Worm (Caenorhabditis elegans) whole organism, L4 larva: Measurements from ENCODE around the gene glr-2.

Experiments
- D1046.2 ChIP-seq: fragments of 200-800 bp; sonication (Bioruptor generic); IDR thresholded peaks from 2 replicates; pipeline ENCODE4 v1.3.6; 2022; ENCODE audit warnings: missing genetic modification characterization, missing compliant biosample characterization
- F10B5.3 ChIP-seq: sonication (generic microtip); optimal IDR thresholded peaks from 2 replicates; lab custom pipeline; 2016; ENCODE audit warnings: mild to moderate bottlenecking, missing genetic modification characterization, missing compliant biosample characterization
- F37D6.2 ChIP-seq: sonication (generic microtip); optimal IDR thresholded peaks from 2 replicates; lab custom pipeline; 2016; ENCODE audit warnings: mild to moderate bottlenecking, missing genetic modification characterization, missing compliant biosample characterization
- F49E8.2 ChIP-seq: sonication (generic microtip); optimal IDR thresholded peaks from 2 replicates; lab custom pipeline; 2016; ENCODE audit warnings: missing compliant biosample characterization, mild to moderate bottlenecking, missing genetic modification characterization, borderline replicate concordance
- T26A8.4 ChIP-seq: fragments of 200-800 bp; sonication (Bioruptor generic); IDR thresholded peaks from 2 replicates; pipeline ENCODE4 v1.3.6; 2022; ENCODE audit warnings: missing genetic modification characterization, missing compliant biosample characterization
- Y105C5A.15 ChIP-seq: fragments of 200-800 bp; sonication (Bioruptor generic); IDR thresholded peaks from 2 replicates; pipeline ENCODE4 v1.3.6; 2022; ENCODE audit warnings: missing genetic modification characterization, missing compliant biosample characterization
- Y48G9A.11 ChIP-seq: fragments of 200-800 bp; sonication (Bioruptor generic); IDR thresholded peaks from 2 replicates; pipeline ENCODE4 v1.3.6; 2022; ENCODE audit warnings: missing genetic modification reagents, missing genetic modification characterization, missing compliant biosample characterization
- Y75B8A.6 ChIP-seq: fragments of 200-800 bp; sonication (Bioruptor generic); IDR thresholded peaks from 2 replicates; pipeline ENCODE4 v1.3.6; 2022; ENCODE audit warnings: missing genetic modification reagents, missing genetic modification characterization, missing compliant biosample characterization
- ZK337.2 ChIP-seq: fragments of 200-800 bp; sonication (Bioruptor generic); IDR thresholded peaks from 2 replicates; pipeline ENCODE4 v1.3.6; 2022; ENCODE audit warnings: missing genetic modification reagents, missing genetic modification characterization, missing compliant biosample characterization
- aha-1 ChIP-seq: fragments of 150-350 bp; peaks from one replicate; lab custom pipeline; 2014; ENCODE audit warnings: missing biosample characterization, missing genetic modification characterization
- ceh-44 ChIP-seq: fragments of 200-800 bp; sonication (Bioruptor generic); IDR thresholded peaks from 2 replicates; pipeline ENCODE4 v1.3.6; 2022; ENCODE audit warnings: missing genetic modification reagents, missing genetic modification characterization, missing compliant biosample characterization
- cey-2 ChIP-seq: sonication (generic microtip); optimal IDR thresholded peaks from 3 replicates; lab custom pipeline; 2017; ENCODE audit warnings: missing genetic modification characterization, mild to moderate bottlenecking, missing compliant biosample characterization, antibody characterized with exemption, borderline replicate concordance; ENCODE audit not compliant: insufficient read depth
- ctbp-1 ChIP-seq: fragments of 200-800 bp; sonication (Bioruptor generic); IDR thresholded peaks from 2 replicates; pipeline ENCODE4 v1.3.6; 2022; ENCODE audit warnings: missing genetic modification reagents, missing genetic modification characterization, missing compliant biosample characterization
- daf-12 ChIP-seq: fragments of 150-350 bp; optimal IDR thresholded peaks from 2 replicates; lab custom pipeline; 2014; ENCODE audit warnings: missing biosample characterization, missing genetic modification reagents, missing genetic modification characterization
- daf-16 ChIP-seq, 3 experiments: sonication (generic microtip); optimal IDR thresholded peaks; 2 replicates each; lab custom pipeline; 2016 to 2017; ENCODE audit warnings: missing genetic modification characterization in 3 of 3, missing genetic modification reagents in 3 of 3, mild to moderate bottlenecking in 2 of 3, missing compliant biosample characterization in 2 of 3, missing biosample characterization in 1 of 3, moderate library complexity in 1 of 3
- dpl-1 ChIP-seq: fragments of 150-350 bp; optimal IDR thresholded peaks from 2 replicates; lab custom pipeline; 2014; ENCODE audit warnings: missing biosample characterization, missing genetic modification reagents, missing genetic modification characterization
- fos-1 ChIP-seq: fragments of 150-350 bp; optimal IDR thresholded peaks from 2 replicates; lab custom pipeline; 2014; ENCODE audit warnings: missing biosample characterization, missing genetic modification characterization
- gei-8 ChIP-seq: fragments of 200-800 bp; sonication (Bioruptor generic); optimal IDR thresholded peaks from 2 replicates; lab custom pipeline; 2018; ENCODE audit warnings: mild to moderate bottlenecking, missing genetic modification characterization, missing compliant biosample characterization
- hif-1 ChIP-seq, 2 experiments: sonication (generic microtip); optimal IDR thresholded peaks; 2 replicates each; lab custom pipeline; 2016 to 2017; ENCODE audit warnings: missing compliant biosample characterization in 2 of 2, missing genetic modification characterization in 2 of 2, missing genetic modification reagents in 2 of 2, missing genotype in 2 of 2, mild to moderate bottlenecking in 1 of 2
- hlh-30 ChIP-seq: sonication (generic microtip); optimal IDR thresholded peaks from 2 replicates; lab custom pipeline; 2017; ENCODE audit warnings: antibody characterized with exemption, mild to moderate bottlenecking, missing genetic modification characterization, missing compliant biosample characterization; ENCODE audit not compliant: insufficient read depth
- hmg-1.1 ChIP-seq: fragments of 200-800 bp; sonication (Bioruptor generic); IDR thresholded peaks from 2 replicates; pipeline ENCODE4 v1.3.6; 2022; ENCODE audit warnings: missing genetic modification reagents, missing genetic modification characterization, missing compliant biosample characterization
- jun-1 ChIP-seq: fragments of 150-350 bp; optimal IDR thresholded peaks from 2 replicates; lab custom pipeline; 2014; ENCODE audit warnings: missing biosample characterization, missing genetic modification reagents, missing genetic modification characterization
- lin-13 ChIP-seq: fragments of 150-350 bp; optimal IDR thresholded peaks from 2 replicates; lab custom pipeline; 2014; ENCODE audit warnings: missing biosample characterization, missing genetic modification reagents, missing genetic modification characterization
- madf-9 ChIP-seq: fragments of 200-800 bp; sonication (Bioruptor generic); conservative IDR thresholded peaks from 2 replicates; pipeline ENCODE4 v1.3.6; 2022; ENCODE audit warnings: missing genetic modification reagents, missing genetic modification characterization, missing compliant biosample characterization
- mdt-29 ChIP-seq: fragments of 200-800 bp; sonication (Bioruptor generic); IDR thresholded peaks from 2 replicates; pipeline ENCODE4 v1.3.6; 2022; ENCODE audit warnings: missing genetic modification reagents, missing genetic modification characterization, missing compliant biosample characterization
- mep-1 ChIP-seq: fragments of 150-350 bp; sonication (generic microtip); optimal IDR thresholded peaks from 3 replicates; lab custom pipeline; 2014; ENCODE audit warnings: missing biosample characterization, missing genetic modification characterization
- mes-2 ChIP-seq: sonication (generic microtip); optimal IDR thresholded peaks from 2 replicates; lab custom pipeline; 2016; ENCODE audit warnings: missing genotype, mild to moderate bottlenecking, missing genetic modification characterization, missing compliant biosample characterization; ENCODE audit not compliant: poor library complexity, severe bottlenecking
- mxl-3 ChIP-seq: fragments of 200-800 bp; sonication (Bioruptor generic); optimal IDR thresholded peaks from 2 replicates; lab custom pipeline; 2018; ENCODE audit warnings: mild to moderate bottlenecking, missing genetic modification characterization, missing compliant biosample characterization
- nhr-10 ChIP-seq: fragments of 150-350 bp; optimal IDR thresholded peaks from 2 replicates; lab custom pipeline; 2014; ENCODE audit warnings: missing biosample characterization, missing genetic modification characterization
- nhr-102 ChIP-seq: sonication (generic microtip); optimal IDR thresholded peaks from 2 replicates; lab custom pipeline; 2016; ENCODE audit warnings: mild to moderate bottlenecking, missing genetic modification characterization, moderate library complexity, missing compliant biosample characterization
- nhr-111 ChIP-seq: fragments of 200-800 bp; sonication (Bioruptor generic); optimal IDR thresholded peaks from 2 replicates; lab custom pipeline; 2018; ENCODE audit warnings: mild to moderate bottlenecking, missing genetic modification characterization, missing compliant biosample characterization
- nhr-25 ChIP-seq: sonication (generic microtip); optimal IDR thresholded peaks from 2 replicates; lab custom pipeline; 2017; ENCODE audit warnings: missing genetic modification characterization, mild to moderate bottlenecking, missing compliant biosample characterization, antibody characterized with exemption, moderate library complexity, borderline replicate concordance; ENCODE audit not compliant: insufficient read depth
- nhr-28 ChIP-seq: fragments of 150-350 bp; optimal IDR thresholded peaks from 2 replicates; lab custom pipeline; 2014; ENCODE audit warnings: missing biosample characterization, missing genetic modification characterization
- nhr-41 ChIP-seq: fragments of 200-800 bp; sonication (Bioruptor generic); IDR thresholded peaks from 2 replicates; pipeline ENCODE4 v1.3.6; 2022; ENCODE audit warnings: missing genetic modification reagents, missing genetic modification characterization, missing compliant biosample characterization
- nhr-77 ChIP-seq: fragments of 150-350 bp; optimal IDR thresholded peaks from 2 replicates; lab custom pipeline; 2014; ENCODE audit warnings: missing biosample characterization, missing genetic modification characterization
- pha-4 ChIP-seq, 2 experiments: fragments of 150-350 bp in 1 of 2; fragments of 200-800 bp in 1 of 2; sonication (Bioruptor generic) in 1 of 2; IDR thresholded peaks in 1 of 2; optimal IDR thresholded peaks in 1 of 2; 2 replicates each; pipeline versions ENCODE4 v1.3.6 to Lab custom; 2014 to 2022; ENCODE audit warnings: missing genetic modification characterization in 2 of 2, missing genetic modification reagents in 2 of 2, missing biosample characterization in 1 of 2, missing compliant biosample characterization in 1 of 2
- php-3 ChIP-seq: fragments of 200-800 bp; sonication (Bioruptor generic); IDR thresholded peaks from 2 replicates; pipeline ENCODE4 v1.3.6; 2022; ENCODE audit warnings: missing genetic modification reagents, missing genetic modification characterization, missing compliant biosample characterization
- saeg-2 ChIP-seq: fragments of 200-800 bp; sonication (Bioruptor generic); IDR thresholded peaks from 2 replicates; pipeline ENCODE4 v1.3.6; 2022; ENCODE audit warnings: missing genetic modification reagents, missing genetic modification characterization, missing compliant biosample characterization
- sdz-12 ChIP-seq: fragments of 200-800 bp; sonication (Bioruptor generic); optimal IDR thresholded peaks from 2 replicates; lab custom pipeline; 2018; ENCODE audit warnings: mild to moderate bottlenecking, missing genetic modification characterization, missing compliant biosample characterization
- spr-3 ChIP-seq: fragments of 200-800 bp; sonication (Bioruptor generic); optimal IDR thresholded peaks from 2 replicates; lab custom pipeline; 2018; ENCODE audit warnings: mild to moderate bottlenecking, missing genetic modification characterization, missing compliant biosample characterization
- unc-62 ChIP-seq, 3 experiments: fragments of 150-350 bp in 1 of 3; sonication (generic microtip); optimal IDR thresholded peaks in 2 of 3; peaks in 1 of 3; 1 replicate in 1 of 3; 2 replicates in 2 of 3; lab custom pipeline; 2014 to 2017; ENCODE audit warnings: missing biosample characterization in 3 of 3, missing genetic modification characterization in 3 of 3, missing genetic modification reagents in 3 of 3, missing genotype in 1 of 3
- vab-7 ChIP-seq: fragments of 200-800 bp; sonication (Bioruptor generic); IDR thresholded peaks from 2 replicates; pipeline ENCODE4 v1.3.6; 2022; ENCODE audit warnings: missing genetic modification reagents, missing genetic modification characterization, missing compliant biosample characterization
- zag-1 ChIP-seq: fragments of 150-350 bp; optimal IDR thresholded peaks from 2 replicates; lab custom pipeline; 2014; ENCODE audit warnings: missing biosample characterization, missing genetic modification characterization
- zfp-2 ChIP-seq: sonication (generic microtip); optimal IDR thresholded peaks from 2 replicates; lab custom pipeline; 2016; ENCODE audit warnings: mild to moderate bottlenecking, missing genetic modification characterization, missing compliant biosample characterization
- zip-11 ChIP-seq: fragments of 200-800 bp; sonication (Bioruptor generic); IDR thresholded peaks from 2 replicates; pipeline ENCODE4 v1.3.6; 2022; ENCODE audit warnings: missing genetic modification characterization, missing compliant biosample characterization

glr-2 gene

DNA sequence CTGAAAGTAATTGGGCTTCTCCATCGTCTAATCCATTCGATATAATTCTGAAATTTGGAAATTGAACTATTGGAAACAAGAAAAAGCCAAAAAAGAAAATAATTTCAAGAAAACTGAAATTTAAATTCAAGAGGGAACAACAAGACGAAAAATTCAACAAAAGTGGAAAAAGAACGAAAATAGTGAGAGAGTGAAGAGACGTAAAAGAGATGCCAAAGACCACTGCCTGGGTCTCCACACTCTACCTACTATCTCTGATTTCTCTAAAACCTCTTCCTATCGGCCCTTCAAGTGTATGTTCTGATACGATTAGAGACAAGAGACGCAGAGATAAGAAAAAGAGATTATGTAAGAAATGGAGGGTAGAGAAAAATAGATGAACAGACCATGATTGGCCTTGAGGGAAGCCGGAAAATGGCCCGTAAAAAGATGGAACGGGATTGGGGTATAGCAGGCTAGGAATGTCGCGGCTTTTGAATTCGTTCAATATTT is 9.0 kb upstream of the glr-2 start, which contains the start of gene ogt-1 (continued):
- no peak for TF ChIP-seq daf-12 (tag; lab: Kevin White, UChicago)
- peak; percentile 40 for TF ChIP-seq F37D6.2
- no peak for TF ChIP-seq ceh-44 (GFP tag; lab: Robert Waterston, UW)
- no peak for TF ChIP-seq sdz-12 (GFP tag; lab: Kevin White, UChicago)
- TF ChIP-seq hmg-1.1 (GFP tag; lab: Robert Waterston, UW): peak; percentile 82
- peak in 1 of 2 experiments; percentile 99 for TF ChIP-seq unc-62 (GFP tag; optimal IDR thresholded peaks at IDR 0.05 in 1 of 2; lab: Kevin White, UChicago)
- no peak for TF ChIP-seq unc-62 (tag; optimal IDR thresholded peaks at IDR 0.05; lab: Kevin White, UChicago)
- TF ChIP-seq aha-1 (tag; lab: Kevin White, UChicago): peak; percentile 72
- TF ChIP-seq cey-2 (tag; lab: Kevin White, UChicago): peak; percentile 43
- TF ChIP-seq mes-2 (tag; lab: Kevin White, UChicago): peak; percentile 81
- TF ChIP-seq nhr-10 (tag; lab: Kevin White, UChicago): peak; percentile 51
- TF ChIP-seq nhr-41: no peak
- peak; percentile 17 for TF ChIP-seq nhr-77 (tag; lab: Kevin White, UChicago)
- no peak for TF ChIP-seq Y48G9A.11 (GFP tag; lab: Robert Waterston, UW)
- peak; percentile 32 for TF ChIP-seq F10B5.3
- TF ChIP-seq madf-9 (GFP tag; lab: Robert Waterston, UW): peak; percentile 25; the same call in 1 of the 2 replicates
- TF ChIP-seq nhr-28 (tag; lab: Kevin White, UChicago): peak; percentile 65
- peak; percentile 65 for TF ChIP-seq jun-1 (tag; lab: Kevin White, UChicago)
- 0 out of 2 replicates have a peak, but pooled peaks have one; percentile 36 for TF ChIP-seq php-3 (GFP tag; lab: Robert Waterston, UW)
- TF ChIP-seq gei-8: no peak
- TF ChIP-seq hif-1 (tag; optimal IDR thresholded peaks at IDR 0.05; lab: Kevin White, UChicago): peak in 1 of 2 experiments; percentile 65
- TF ChIP-seq nhr-111: no peak
- TF ChIP-seq F49E8.2 (tag; lab: Kevin White, UChicago): no peak
- TF ChIP-seq nhr-102 (tag; lab: Kevin White, UChicago): peak; percentile 34
- TF ChIP-seq lin-13 (GFP tag; lab: Kevin White, UChicago): peak; percentile 28
- TF ChIP-seq D1046.2: no peak
- TF ChIP-seq saeg-2: 0 out of 2 replicates have a peak, but pooled peaks have one; percentile 37
- TF ChIP-seq spr-3: peak; percentile 24

DNA sequence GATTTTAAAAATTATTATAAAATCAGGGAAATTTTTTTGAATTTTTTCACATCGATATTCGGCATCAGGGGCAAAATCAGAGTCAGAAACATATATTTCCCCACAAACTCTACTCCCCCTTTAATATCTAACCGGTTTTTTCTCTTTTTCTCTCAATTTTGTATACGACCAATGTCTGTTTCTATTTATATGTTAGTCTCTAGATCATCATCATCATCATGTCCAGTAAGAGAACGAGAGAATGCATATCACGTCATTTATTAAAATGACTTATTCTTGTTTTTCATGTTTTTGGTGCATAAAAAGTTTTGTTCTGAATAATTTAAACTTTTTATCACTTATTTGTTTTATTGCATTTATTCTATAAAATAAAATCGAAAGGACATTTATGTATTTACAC is 7.8 kb upstream of the glr-2 start:
- TF ChIP-seq dpl-1 (GFP tag; lab: Kevin White, UChicago) (no peak), unc-62 (GFP tag; optimal IDR thresholded peaks at IDR 0.05 in 1 of 2; lab: Kevin White, UChicago) (no peak), unc-62 (tag; optimal IDR thresholded peaks at IDR 0.05; lab: Kevin White, UChicago) (no peak), hlh-30 (tag; lab: Kevin White, UChicago) (no peak), pha-4 (GFP tag; IDR thresholded peaks at IDR 0.05; lab: Robert Waterston, UW) (no peak), pha-4 (tag; optimal IDR thresholded peaks at IDR 0.05; lab: Kevin White, UChicago) (no peak), mep-1 (tag; lab: Kevin White, UChicago) (peak; percentile 2), nhr-77 (tag; lab: Kevin White, UChicago) (no peak), Y105C5A.15 (GFP tag; lab: Robert Waterston, UW) (no peak), ZK337.2 (GFP tag; lab: Robert Waterston, UW) (no peak), nhr-25 (tag; lab: Kevin White, UChicago) (no peak), vab-7 (GFP tag; lab: Robert Waterston, UW) (no peak), saeg-2 (no peak), daf-16 (GFP tag; optimal IDR thresholded peaks at IDR 0.05; lab: Kevin White, UChicago) (no peak), daf-16 (tag; optimal IDR thresholded peaks at IDR 0.05; lab: Kevin White, UChicago) (no peak), T26A8.4 (0 out of 2 replicates have a peak, but pooled peaks have one; percentile 7), zag-1 (tag; lab: Kevin White, UChicago) (no peak), fos-1 (tag; lab: Kevin White, UChicago) (no peak), hif-1 (tag; optimal IDR thresholded peaks at IDR 0.05; lab: Kevin White, UChicago) (no peak), mxl-3 (no peak), zfp-2 (tag; lab: Kevin White, UChicago) (no peak), mdt-29 (GFP tag; lab: Robert Waterston, UW) (no peak), Y75B8A.6 (no peak), ctbp-1 (GFP tag; lab: Robert Waterston, UW) (0 out of 2 replicates have a peak, but pooled peaks have one; percentile 37), zip-11 (GFP tag; lab: Robert Waterston, UW) (no peak), daf-12 (tag; lab: Kevin White, UChicago) (no peak)
